Fruit fly (Drosophila melanogaster): ENCODE measurements around the gene CG33722.

CG33722 gene

DNA sequence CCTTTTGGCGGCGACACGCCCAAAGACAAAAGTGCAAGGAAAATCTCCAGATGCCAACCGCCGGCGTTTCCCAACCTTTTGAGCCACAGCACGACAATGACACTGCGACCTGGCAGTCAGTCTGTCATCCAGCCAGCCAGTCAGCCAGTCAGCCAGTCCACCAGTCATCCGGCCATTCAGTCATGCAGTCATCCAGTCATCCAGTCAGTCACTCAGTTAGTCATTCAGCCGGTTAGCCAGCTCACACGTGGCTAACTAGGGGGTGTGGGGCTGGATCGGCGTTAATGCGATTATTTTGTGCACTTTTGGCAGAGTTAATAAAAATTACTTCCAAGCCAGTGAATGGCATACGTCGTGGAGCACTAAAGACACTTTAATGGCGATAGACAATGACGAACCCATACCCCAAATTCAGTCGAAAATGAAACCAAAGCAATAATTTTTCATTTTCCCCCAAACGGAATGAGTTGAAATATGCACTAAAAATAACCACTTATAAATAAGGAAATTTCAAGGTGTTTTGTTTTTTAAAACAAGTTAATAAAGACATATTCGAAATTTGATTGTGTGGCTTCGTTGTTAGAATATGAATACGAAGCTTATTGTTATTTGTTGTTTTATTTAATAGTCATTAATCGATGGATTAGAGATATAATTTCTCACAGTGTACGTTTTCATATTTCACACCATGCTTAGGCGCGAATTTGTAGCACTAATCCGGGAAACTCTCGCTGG lies 19.0 kb upstream of the CG33722 start:
- no peak for TF ChIP-seq CG11294 (GFP tag; IDR thresholded peaks at IDR 0.05)
- TF ChIP-seq CG8119 (GFP tag; IDR thresholded peaks at IDR 0.05), result no peak
- TF ChIP-seq CG11762 (GFP tag; optimal IDR thresholded peaks at IDR 0.05; ENCODE audit: insufficient read depth), result no peak
- TF ChIP-seq CG15336 (GFP tag; IDR thresholded peaks at IDR 0.05), result no peak
- TF ChIP-seq achi (GFP tag; optimal IDR thresholded peaks at IDR 0.05), result no peak
- TF ChIP-seq CG9139 (GFP tag; optimal IDR thresholded peaks at IDR 0.05), result no peak
- no peak for TF ChIP-seq CG8632 (GFP tag; optimal IDR thresholded peaks at IDR 0.05)
- TF ChIP-seq CG34406 (GFP tag; optimal IDR thresholded peaks at IDR 0.05), result no peak
- TF ChIP-seq vri (GFP tag; optimal IDR thresholded peaks at IDR 0.05), result no peak
- no peak for TF ChIP-seq cyc (GFP tag; optimal IDR thresholded peaks at IDR 0.05)
- no peak for TF ChIP-seq esn (GFP tag; optimal IDR thresholded peaks at IDR 0.05)
- no peak for TF ChIP-seq topi (GFP tag; optimal IDR thresholded peaks at IDR 0.05)
- TF ChIP-seq CG3032 (tag; optimal IDR thresholded peaks at IDR 0.05), result no peak
- TF ChIP-seq ss (GFP tag; optimal IDR thresholded peaks at IDR 0.05), result no peak
- TF ChIP-seq CG6854 (GFP tag; optimal IDR thresholded peaks at IDR 0.05), result no peak
- no peak for TF ChIP-seq Eip78C (GFP tag)
- no peak for TF ChIP-seq Gug (GFP tag; IDR thresholded peaks at IDR 0.05)
- no peak for TF ChIP-seq CG6276 (GFP tag; optimal IDR thresholded peaks at IDR 0.05)

DNA sequence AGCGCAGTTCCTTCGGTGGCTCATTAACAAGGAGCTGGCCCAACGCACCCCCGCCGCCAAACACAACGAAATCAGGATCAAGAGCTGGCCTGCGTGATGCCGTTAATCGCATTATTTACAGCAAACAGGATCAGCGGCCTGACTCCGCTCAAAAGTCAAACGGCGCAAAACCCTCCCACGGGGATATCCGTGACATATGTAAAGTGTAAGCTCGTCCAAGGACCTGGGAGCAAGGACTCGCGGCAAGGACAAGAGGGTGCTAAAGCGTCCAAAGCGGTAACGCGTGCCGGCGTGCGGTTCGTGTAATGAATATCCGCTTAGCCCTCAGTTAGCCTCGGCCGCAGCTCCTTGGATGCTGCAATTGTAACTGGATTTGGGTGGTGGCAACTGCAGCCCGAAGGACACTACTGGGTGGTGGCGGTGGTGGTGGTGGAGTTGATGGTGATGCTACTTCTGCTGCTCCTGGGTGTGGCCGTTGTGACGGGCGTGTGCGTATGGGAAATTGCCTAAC lies 18.3 kb upstream of the CG33722 start:
- TF ChIP-seq spab (GFP tag; optimal IDR thresholded peaks at IDR 0.05), result no peak
- TF ChIP-seq fd59A (GFP tag; optimal IDR thresholded peaks at IDR 0.05), result no peak
- TF ChIP-seq CG9139 (GFP tag; optimal IDR thresholded peaks at IDR 0.05), result no peak
- TF ChIP-seq Sox102F (GFP tag; optimal IDR thresholded peaks at IDR 0.05), result no peak
- no peak for TF ChIP-seq Sox14 (GFP tag; optimal IDR thresholded peaks at IDR 0.05)
- TF ChIP-seq CG32006 (GFP tag; optimal IDR thresholded peaks at IDR 0.05), result no peak
- TF ChIP-seq CG6792 (GFP tag; optimal IDR thresholded peaks at IDR 0.05), result no peak
- no peak for TF ChIP-seq Smox (GFP tag; optimal IDR thresholded peaks at IDR 0.05)
- no peak for TF ChIP-seq CG8632 (GFP tag; optimal IDR thresholded peaks at IDR 0.05)
- TF ChIP-seq CG6276 (GFP tag; optimal IDR thresholded peaks at IDR 0.05), result no peak
- no peak for TF ChIP-seq CG11902 (GFP tag; optimal IDR thresholded peaks at IDR 0.05)
- TF ChIP-seq CG15336 (GFP tag; IDR thresholded peaks at IDR 0.05), result no peak
- TF ChIP-seq dac (GFP tag; optimal IDR thresholded peaks at IDR 0.05), result no peak
- TF ChIP-seq topi (GFP tag; optimal IDR thresholded peaks at IDR 0.05), result no peak
- no peak for TF ChIP-seq dsx (GFP tag; optimal IDR thresholded peaks at IDR 0.05; ENCODE audit: poor library complexity, severe bottlenecking)
- no peak for TF ChIP-seq fkh (GFP tag; optimal IDR thresholded peaks at IDR 0.05)
- TF ChIP-seq Eip78C (GFP tag), result no peak

dm6 chr3R:8227344-8227743 lies 16.5 kb upstream of the CG33722 start:
- TF ChIP-seq lz (GFP tag; optimal IDR thresholded peaks at IDR 0.05), result no peak
- no peak for TF ChIP-seq ss (GFP tag; optimal IDR thresholded peaks at IDR 0.05)
- TF ChIP-seq svp (GFP tag), result peak; percentile 63

dm6 chr3R:8233370-8233773 lies 10.5 kb upstream of the CG33722 start, which contains the start of gene PolI:
Gene PolI (plus strand): TSS chr3R:8233507.
- TF ChIP-seq Eip75B (GFP tag; optimal IDR thresholded peaks at IDR 0.05), result no peak
- no peak for TF ChIP-seq vri (GFP tag; optimal IDR thresholded peaks at IDR 0.05)
- no peak for TF ChIP-seq Lpt (GFP tag; optimal IDR thresholded peaks at IDR 0.05)
- peak; percentile 10 for TF ChIP-seq cyc (GFP tag; optimal IDR thresholded peaks at IDR 0.05)
- TF ChIP-seq Eip93F (GFP tag; optimal IDR thresholded peaks at IDR 0.05), result peak; percentile 2
- peak; percentile 16 for TF ChIP-seq Smox (GFP tag; optimal IDR thresholded peaks at IDR 0.05)
- TF ChIP-seq CG3032 (tag; optimal IDR thresholded peaks at IDR 0.05), result peak; percentile 2
- peak; percentile 36 for TF ChIP-seq Sox14 (GFP tag; optimal IDR thresholded peaks at IDR 0.05)
- TF ChIP-seq Eip78C (GFP tag), result peak; percentile 51
- TF ChIP-seq CG6276 (GFP tag; optimal IDR thresholded peaks at IDR 0.05), result no peak
- no peak for TF ChIP-seq salr (GFP tag; optimal IDR thresholded peaks at IDR 0.05)
- no peak for TF ChIP-seq CG11294 (GFP tag; IDR thresholded peaks at IDR 0.05)
- no peak for TF ChIP-seq acj6 (GFP tag; optimal IDR thresholded peaks at IDR 0.05)
- TF ChIP-seq fkh (GFP tag; optimal IDR thresholded peaks at IDR 0.05), result peak; percentile 75

Data from whole organism, prepupa.